Worm (Caenorhabditis elegans): Measurements from ENCODE around the gene arf-5.

- TF ChIP-seq him-1 (tag; optimal IDR thresholded peaks at IDR 0.05) (no peak), W03F9.2 (tag; optimal IDR thresholded peaks at IDR 0.05) (no peak)
Observed at ce11 chrIV:8027293-8027866, 45.1 kb downstream of the arf-5 start.

Measured in whole organism, L4/young adult.